Worm (Caenorhabditis elegans) whole organism, L2 larva: ENCODE data around the gene coh-3.

Experiments
- ama-1 ChIP-seq: fragments of 150-350 bp; optimal IDR thresholded peaks from 2 replicates; lab custom pipeline; 2018; ENCODE audit warnings: inconsistent platforms
- blmp-1 ChIP-seq: sonication (generic microtip); optimal IDR thresholded peaks from 2 replicates; lab custom pipeline; 2017; ENCODE audit warnings: missing genetic modification characterization, mild to moderate bottlenecking, missing compliant biosample characterization, antibody characterized with exemption, moderate library complexity; ENCODE audit not compliant: insufficient read depth
- ceh-16 ChIP-seq: fragments of 150-350 bp; optimal IDR thresholded peaks from 2 replicates; lab custom pipeline; 2014; ENCODE audit warnings: missing biosample characterization, missing genetic modification characterization
- lin-13 ChIP-seq: fragments of 150-350 bp; optimal IDR thresholded peaks from 2 replicates; lab custom pipeline; 2014; ENCODE audit warnings: missing biosample characterization, missing genetic modification reagents, missing genetic modification characterization
- mdl-1 ChIP-seq, 2 experiments: fragments of 150-350 bp in 1 of 2; sonication (generic microtip) in 1 of 2; optimal IDR thresholded peaks; 2 replicates each; lab custom pipeline; 2017; ENCODE audit warnings: missing biosample characterization in 2 of 2, missing genetic modification characterization in 2 of 2
- nhr-11 ChIP-seq: fragments of 150-350 bp; optimal IDR thresholded peaks from 2 replicates; lab custom pipeline; 2014; ENCODE audit warnings: missing biosample characterization, missing genetic modification characterization
- nhr-77 ChIP-seq: fragments of 150-350 bp; optimal IDR thresholded peaks from 2 replicates; lab custom pipeline; 2014; ENCODE audit warnings: missing biosample characterization, missing genetic modification characterization
- sma-3 ChIP-seq: sonication (generic microtip); optimal IDR thresholded peaks from 2 replicates; lab custom pipeline; 2016; ENCODE audit warnings: missing genetic modification reagents, missing genetic modification characterization, missing compliant biosample characterization
- snpc-4 ChIP-seq: fragments of 150-350 bp; optimal IDR thresholded peaks from 2 replicates; lab custom pipeline; 2014; ENCODE audit warnings: missing biosample characterization, missing genetic modification characterization
- zag-1 ChIP-seq: fragments of 150-350 bp; optimal IDR thresholded peaks from 2 replicates; lab custom pipeline; 2014; ENCODE audit warnings: missing biosample characterization, missing genetic modification characterization
- ztf-11 ChIP-seq: sonication (generic microtip); optimal IDR thresholded peaks from 2 replicates; lab custom pipeline; 2017; ENCODE audit warnings: missing biosample characterization, missing genetic modification characterization

DNA sequence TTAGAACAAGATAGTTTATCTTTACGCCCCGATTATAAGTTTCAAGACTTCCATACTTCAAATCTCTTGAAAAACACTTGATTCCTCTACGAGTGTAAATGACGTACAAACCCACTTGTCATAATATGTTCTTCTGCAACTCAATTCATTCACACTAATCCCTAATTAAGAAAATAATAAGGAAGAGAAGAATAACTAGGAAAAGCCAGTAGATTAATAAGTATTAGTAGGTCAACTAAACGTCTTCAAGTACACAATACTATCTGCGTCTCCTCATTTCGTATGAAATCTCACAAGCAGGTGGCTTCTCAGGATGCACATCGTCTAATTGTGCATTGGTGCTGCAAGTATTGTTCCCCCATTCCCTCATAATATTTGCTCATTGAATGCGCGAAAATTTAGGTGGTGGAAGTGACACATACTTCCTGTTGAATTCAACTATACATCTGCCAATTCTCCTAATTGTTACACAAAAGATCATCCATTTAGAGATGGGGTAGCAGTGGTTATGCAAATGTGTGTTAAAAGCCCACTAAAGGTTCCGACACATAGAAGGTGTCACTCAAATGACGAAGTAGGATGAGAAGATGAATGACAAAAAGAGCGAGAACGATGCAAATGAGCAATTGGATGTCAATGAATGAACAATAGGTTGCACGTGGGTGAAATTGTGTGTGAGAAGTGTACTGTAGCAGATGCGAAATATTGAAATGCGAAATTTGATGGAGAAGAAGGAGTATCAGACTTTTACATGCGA is 30.0 kb upstream of the coh-3 start:
- TF ChIP-seq lin-13 (no peak), ama-1 (lab: Kevin White, UChicago) (no peak), nhr-77 (tag; lab: Kevin White, UChicago) (no peak), zag-1 (no peak), blmp-1 (tag; lab: Kevin White, UChicago) (no peak), snpc-4 (tag; lab: Kevin White, UChicago) (no peak), nhr-11 (tag; lab: Kevin White, UChicago) (no peak), sma-3 (GFP tag; lab: Kevin White, UChicago) (no peak), ceh-16 (tag; lab: Kevin White, UChicago) (no peak), mdl-1 (tag; optimal IDR thresholded peaks at IDR 0.05; lab: Kevin White, UChicago) (no peak), ztf-11 (tag; lab: Kevin White, UChicago) (no peak)
